Fruit fly (Drosophila melanogaster) Kc167 (cell line): Measurements from ENCODE around the gene Art1.

ENCODE experiments used
- Myc ChIP-seq: fragments of >200 bp; optimal IDR thresholded peaks from 2 replicates; lab custom pipeline; 2017; ENCODE audit warnings: missing external identifiers
- Sin3A ChIP-seq: fragments of >200 bp; optimal IDR thresholded peaks from 2 replicates; lab custom pipeline; 2018; ENCODE audit warnings: missing external identifiers
- h ChIP-seq: fragments of >200 bp; optimal IDR thresholded peaks from 3 replicates; lab custom pipeline; 2018; ENCODE audit warnings: missing external identifiers
- insv ChIP-seq: fragments of >200 bp; optimal IDR thresholded peaks from 3 replicates; lab custom pipeline; 2018; ENCODE audit warnings: missing external identifiers
- psq ChIP-seq: fragments of >200 bp; optimal IDR thresholded peaks from 2 replicates; lab custom pipeline; 2017; ENCODE audit warnings: missing external identifiers
- ttk ChIP-seq: sonication (Bioruptor generic); optimal IDR thresholded peaks from 2 replicates; lab custom pipeline; 2017; ENCODE audit warnings: missing external identifiers

Art1 gene

DNA sequence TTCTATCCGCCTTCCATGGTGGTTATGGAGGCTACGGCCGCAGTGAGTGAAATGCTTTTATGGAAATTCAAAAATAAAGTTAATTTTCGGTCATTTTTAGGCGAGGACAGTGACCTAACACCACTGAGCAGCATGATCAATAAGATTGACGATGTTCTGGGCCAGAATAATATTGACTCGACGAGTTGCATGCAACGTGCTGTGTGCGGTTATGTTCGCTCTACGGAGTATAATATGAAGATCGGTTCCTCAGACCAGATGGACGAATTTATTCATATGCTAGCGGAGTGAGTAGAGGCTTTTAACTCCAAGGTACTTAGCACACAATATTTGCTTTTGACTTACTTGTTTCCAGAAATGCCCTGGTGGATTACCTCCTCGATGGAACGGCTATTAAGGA, 7.9 kb downstream of the Art1 start:
- TF ChIP-seq Myc, result no peak
- TF ChIP-seq h (lab: Kevin White, UChicago), result no peak
- no peak for TF ChIP-seq ttk (lab: Kevin White, UChicago)
- no peak for TF ChIP-seq insv
- no peak for TF ChIP-seq psq (lab: Kevin White, UChicago)
- TF ChIP-seq Sin3A (lab: Kevin White, UChicago), result no peak

DNA sequence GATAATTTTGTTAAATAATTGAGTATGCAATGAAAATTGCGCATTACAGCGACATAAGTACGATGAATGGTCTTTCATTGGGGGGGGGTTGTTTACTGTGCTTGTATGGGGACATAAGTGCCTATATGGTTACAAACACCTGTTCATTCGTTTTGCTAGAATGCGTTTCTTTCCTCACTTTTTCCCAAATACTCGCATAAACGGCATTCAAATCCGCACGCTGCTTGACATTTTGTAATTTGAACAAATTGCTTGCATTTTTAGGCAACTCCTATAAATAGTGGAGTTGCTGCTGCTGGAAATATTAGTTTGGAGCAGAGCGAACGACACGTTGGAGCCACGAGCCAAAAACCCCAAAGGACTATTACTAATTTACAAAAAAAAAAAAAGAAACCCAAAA, 8.8 kb downstream of the Art1 start, which contains the start of gene Desi:
TSS of gene Desi (plus strand) at position 301 of the 400 bp plus-strand sequence.
- TF ChIP-seq ttk (lab: Kevin White, UChicago), result no peak
- TF ChIP-seq h (lab: Kevin White, UChicago), result no peak
- no peak for TF ChIP-seq insv
- TF ChIP-seq psq (lab: Kevin White, UChicago), result no peak
- TF ChIP-seq Myc, result no peak
- TF ChIP-seq Sin3A (lab: Kevin White, UChicago), result no peak

- TF ChIP-seq Sin3A (lab: Kevin White, UChicago) (no peak), h (lab: Kevin White, UChicago) (no peak), insv (no peak), ttk (lab: Kevin White, UChicago) (no peak), psq (lab: Kevin White, UChicago) (no peak), Myc (no peak)
These were observed 9.9 kb downstream of the Art1 start for dm6 chr3R:10778151-10778550.

- TF ChIP-seq ttk (lab: Kevin White, UChicago) (no peak), h (lab: Kevin White, UChicago) (no peak)
These were observed 10.8 kb downstream of the Art1 start, which contains the start of the genes CG45076, CG45078 and fau for dm6 chr3R:10777274-10777673. Gene CG45076, minus strand, starts transcription at chr3R:10777374. Gene CG45078, minus strand, starts transcription at chr3R:10777374. Gene fau, minus strand, starts transcription at chr3R:10777374.

DNA sequence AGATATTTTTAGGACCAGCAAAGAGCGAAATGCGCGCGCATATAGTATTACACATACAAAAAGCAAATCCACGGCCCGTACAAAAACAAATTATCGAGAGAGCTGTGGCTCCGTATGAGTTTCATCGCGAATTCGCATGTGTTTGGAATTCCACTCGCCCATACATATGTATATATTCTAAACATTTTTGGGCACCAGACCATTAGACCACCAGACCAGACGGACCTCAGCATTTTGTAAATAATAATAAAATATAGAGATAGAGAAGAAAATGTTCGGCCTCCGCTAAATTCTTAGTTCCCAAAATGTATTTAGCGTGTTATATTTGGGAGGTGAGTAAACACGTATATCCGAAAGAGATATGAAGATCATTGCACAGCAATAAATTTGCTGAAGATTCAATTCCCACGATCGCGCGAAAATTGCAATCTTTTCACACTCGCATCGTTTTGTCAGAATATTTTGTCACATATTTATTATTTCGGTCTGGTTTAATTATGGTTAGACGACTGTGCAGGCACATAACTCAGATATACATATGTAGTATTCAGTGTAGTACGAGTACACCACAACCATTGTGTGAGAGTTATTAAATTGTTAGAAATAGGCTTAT, 11.9 kb downstream of the Art1 start:
- TF ChIP-seq psq (lab: Kevin White, UChicago) (no peak), Sin3A (lab: Kevin White, UChicago) (no peak), Myc (no peak), h (lab: Kevin White, UChicago) (no peak), ttk (lab: Kevin White, UChicago) (no peak), insv (no peak)

DNA sequence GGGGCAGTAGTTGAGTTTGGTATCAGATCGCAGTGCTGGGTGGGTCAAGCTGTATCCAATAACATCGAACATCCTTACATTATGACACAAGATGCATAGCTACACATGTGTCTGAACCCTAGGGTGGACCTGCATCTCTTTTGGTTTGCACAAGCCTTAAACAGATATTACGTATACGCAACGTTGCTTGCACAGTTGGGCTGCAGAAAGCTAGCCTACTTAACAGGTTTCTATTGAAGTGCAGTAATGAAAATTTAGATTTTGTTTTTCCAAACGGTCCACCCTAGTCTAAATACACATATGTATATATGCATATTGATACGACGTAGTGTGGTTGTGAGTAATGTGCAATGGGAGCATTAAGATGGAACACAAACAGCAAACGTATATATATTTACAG, 12.8 kb downstream of the Art1 start:
- TF ChIP-seq psq (lab: Kevin White, UChicago) (no peak), Sin3A (lab: Kevin White, UChicago) (no peak), insv (no peak), ttk (lab: Kevin White, UChicago) (no peak), Myc (no peak), h (lab: Kevin White, UChicago) (no peak)

DNA sequence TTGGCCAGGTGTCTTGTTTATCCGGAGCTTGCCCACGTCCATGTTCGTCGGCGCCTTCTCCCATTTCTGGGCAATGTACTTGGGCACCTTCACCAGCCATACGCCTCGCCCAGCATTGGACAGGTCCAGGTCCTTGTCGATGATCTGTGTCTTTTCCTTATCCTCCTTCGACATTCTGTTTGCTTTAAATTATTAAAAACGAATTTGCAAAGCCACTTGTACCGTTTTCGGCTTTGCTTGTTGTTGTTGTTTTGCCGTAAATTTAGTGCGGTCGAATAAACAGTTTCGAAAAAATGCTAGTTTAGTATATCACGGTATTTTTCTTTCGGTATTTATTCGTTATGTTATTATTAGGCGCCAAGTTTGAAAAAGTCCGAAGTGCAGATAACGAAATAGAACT, 20.5 kb downstream of the Art1 start, which contains the start of gene TfIIFbeta:
TSS of gene TfIIFbeta (minus strand) at position 279 of the 400 bp plus-strand sequence.
- TF ChIP-seq h (lab: Kevin White, UChicago) (no peak), insv (no peak), Myc (no peak), psq (lab: Kevin White, UChicago) (no peak)

DNA sequence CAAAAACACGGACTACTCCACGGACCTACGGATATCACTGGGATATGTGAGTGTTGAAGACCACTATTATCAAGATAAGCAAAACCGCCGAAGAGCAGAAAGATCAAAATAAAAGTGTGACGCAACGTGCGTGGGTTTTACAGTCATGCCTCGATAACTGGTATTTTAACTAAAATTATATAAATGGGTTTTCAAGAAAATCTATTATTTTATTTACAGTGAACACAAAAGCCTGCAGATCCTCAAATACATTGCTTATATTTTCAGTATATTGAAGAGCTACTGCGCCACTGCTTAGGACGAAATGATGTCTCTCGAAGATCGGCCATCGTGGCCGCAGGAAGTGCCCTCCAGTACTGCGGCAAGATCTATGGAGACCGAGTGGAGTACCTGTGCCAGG, 26.0 kb downstream of the Art1 start:
- no peak for TF ChIP-seq Sin3A (lab: Kevin White, UChicago)
- TF ChIP-seq psq (lab: Kevin White, UChicago), result no peak
- TF ChIP-seq ttk (lab: Kevin White, UChicago), result no peak
- TF ChIP-seq Myc, result no peak
- no peak for TF ChIP-seq insv
- TF ChIP-seq h (lab: Kevin White, UChicago), result no peak

- TF ChIP-seq ttk (lab: Kevin White, UChicago) (no peak), Myc (no peak), Sin3A (lab: Kevin White, UChicago) (no peak), psq (lab: Kevin White, UChicago) (peak; percentile 26), insv (no peak), h (lab: Kevin White, UChicago) (no peak)
These were observed 26.8 kb downstream of the Art1 start, which contains the start of the genes MED7 and Cap-H2 for dm6 chr3R:10760966-10761855. Gene MED7, minus strand, starts transcription at chr3R:10761032. Gene Cap-H2, plus strand, starts transcription at chr3R:10761310.

DNA sequence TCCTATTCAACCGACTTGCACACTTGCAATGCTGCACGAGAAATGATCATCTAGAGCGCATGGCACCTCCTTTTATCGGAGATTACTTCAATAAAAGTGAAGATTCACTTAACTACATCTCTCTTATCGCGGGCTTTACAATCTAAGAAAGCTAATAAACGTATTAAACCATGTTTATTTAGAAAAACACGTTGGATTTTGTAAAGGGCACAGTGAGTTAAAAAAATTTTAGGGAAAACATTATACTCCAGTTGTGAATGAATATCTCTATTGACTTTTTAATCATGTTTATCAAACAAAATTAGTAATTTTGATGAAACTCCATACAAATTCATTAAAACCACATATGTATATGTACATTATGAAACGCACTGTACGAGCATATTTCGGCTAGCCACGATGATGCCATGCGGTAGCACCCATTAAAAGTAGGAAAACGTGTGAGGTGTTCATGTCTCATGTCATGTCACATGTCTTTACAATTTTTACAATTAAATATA, 28.6 kb downstream of the Art1 start, which contains the start of gene CG31272:
TSS of gene CG31272 (minus strand) at position 51 of the 500 bp plus-strand sequence.
- TF ChIP-seq insv, result no peak
- no peak for TF ChIP-seq Sin3A (lab: Kevin White, UChicago)
- TF ChIP-seq ttk (lab: Kevin White, UChicago), result no peak
- TF ChIP-seq psq (lab: Kevin White, UChicago), result no peak
- TF ChIP-seq h (lab: Kevin White, UChicago), result no peak
- no peak for TF ChIP-seq Myc

DNA sequence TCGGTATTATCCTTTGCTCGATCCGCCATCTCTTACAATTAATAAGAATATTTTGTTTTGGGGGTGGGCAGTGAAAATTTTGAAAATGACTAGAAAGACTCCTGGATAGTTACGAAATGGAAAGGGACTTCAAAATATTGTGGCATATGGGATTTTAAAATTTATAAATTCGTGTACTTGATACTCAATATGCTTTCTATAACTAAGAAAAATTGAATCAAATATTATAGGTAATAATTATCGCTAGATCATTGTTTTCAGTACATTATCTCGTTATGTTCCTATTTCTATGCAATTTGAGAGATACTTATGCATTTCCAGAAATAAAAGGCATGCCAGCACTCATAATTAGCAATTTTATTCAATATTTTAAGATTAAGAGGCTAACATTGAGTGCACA, 32.5 kb downstream of the Art1 start, which contains the start of gene CG14691:
TSS of gene CG14691 (minus strand) at position 101 of the 400 bp plus-strand sequence.
- no peak for TF ChIP-seq Sin3A (lab: Kevin White, UChicago)
- no peak for TF ChIP-seq insv
- TF ChIP-seq psq (lab: Kevin White, UChicago), result no peak
- no peak for TF ChIP-seq Myc
- TF ChIP-seq h (lab: Kevin White, UChicago), result no peak
- TF ChIP-seq ttk (lab: Kevin White, UChicago), result no peak
